Worm (Caenorhabditis elegans): Measurements from ENCODE around the gene rpn-12.

Gene rpn-12

ce11 chrII:11657079-11657478 is 4.2 kb downstream of the rpn-12 start, which contains the start of gene nep-1:
TSS of gene nep-1 (minus strand) at chrII:11657179.
- TF ChIP-seq fkh-2 (tag; optimal IDR thresholded peaks at IDR 0.05) (no peak), nhr-23 (tag; optimal IDR thresholded peaks at IDR 0.05) (peak; percentile 13)

DNA sequence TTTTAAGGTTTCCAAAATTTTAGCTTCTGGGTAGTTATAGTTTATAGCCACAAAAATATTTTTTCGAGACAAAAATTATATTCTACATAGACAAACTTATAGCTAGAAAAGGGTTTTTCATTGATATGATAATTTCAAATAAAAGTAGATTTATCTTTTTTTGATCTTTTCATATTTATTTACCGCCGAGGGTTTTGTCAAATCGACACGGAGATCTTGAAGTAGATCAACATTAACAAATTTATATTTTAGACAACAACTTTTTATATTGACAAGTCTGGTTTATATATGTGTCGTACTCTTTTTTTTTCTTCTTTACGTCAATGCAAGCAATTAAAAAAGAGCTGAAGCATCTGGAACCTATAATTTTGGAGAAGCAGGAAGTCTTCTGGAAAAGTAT is 5.9 kb downstream of the rpn-12 start:
- no peak for TF ChIP-seq sea-2 (GFP tag; optimal IDR thresholded peaks at IDR 0.05)
- TF ChIP-seq nhr-76 (tag; optimal IDR thresholded peaks at IDR 0.05), result no peak
- TF ChIP-seq elt-3 (tag; optimal IDR thresholded peaks at IDR 0.05), result no peak
- TF ChIP-seq daf-12 (tag; optimal IDR thresholded peaks at IDR 0.05), result no peak
- TF ChIP-seq elt-2 (tag; optimal IDR thresholded peaks at IDR 0.05), result no peak
- TF ChIP-seq ztf-4 (tag; optimal IDR thresholded peaks at IDR 0.05), result no peak
- no peak for TF ChIP-seq nhr-237 (tag; optimal IDR thresholded peaks at IDR 0.05)
- TF ChIP-seq ceh-28 (tag; optimal IDR thresholded peaks at IDR 0.05), result no peak
- TF ChIP-seq ceh-82 (tag; optimal IDR thresholded peaks at IDR 0.05), result no peak
- no peak for TF ChIP-seq ceh-9 (tag; optimal IDR thresholded peaks at IDR 0.05)
- no peak for TF ChIP-seq zag-1 (tag; optimal IDR thresholded peaks at IDR 0.05)
- no peak for TF ChIP-seq nhr-67 (tag; optimal IDR thresholded peaks at IDR 0.05)
- TF ChIP-seq nhr-12 (tag; optimal IDR thresholded peaks at IDR 0.05), result no peak
- TF ChIP-seq nhr-23 (tag; optimal IDR thresholded peaks at IDR 0.05), result no peak
- no peak for TF ChIP-seq nhr-25 (tag; optimal IDR thresholded peaks at IDR 0.05)
- TF ChIP-seq ZK546.5 (tag; optimal IDR thresholded peaks at IDR 0.05), result no peak
- TF ChIP-seq ceh-16 (tag; optimal IDR thresholded peaks at IDR 0.05), result no peak
- no peak for TF ChIP-seq egl-27 (tag; optimal IDR thresholded peaks at IDR 0.05)

- TF ChIP-seq elt-3 (tag; optimal IDR thresholded peaks at IDR 0.05), result no peak
- TF ChIP-seq ZK546.5 (tag; optimal IDR thresholded peaks at IDR 0.05), result no peak
- TF ChIP-seq lin-15B (tag; optimal IDR thresholded peaks at IDR 0.05), result peak; percentile 81
- no peak for TF ChIP-seq hmg-11 (tag; optimal IDR thresholded peaks at IDR 0.05)
- peak; percentile 40 for TF ChIP-seq elt-2 (tag; optimal IDR thresholded peaks at IDR 0.05)
- no peak for TF ChIP-seq jun-1 (tag; optimal IDR thresholded peaks at IDR 0.05)
- peak; percentile 16 for TF ChIP-seq skn-1 (tag; optimal IDR thresholded peaks at IDR 0.05)
- peak; percentile 79 for TF ChIP-seq R02D3.7 (tag; optimal IDR thresholded peaks at IDR 0.05)
- TF ChIP-seq mml-1 (tag; optimal IDR thresholded peaks at IDR 0.05), result no peak
- peak; percentile 78 for TF ChIP-seq nhr-25 (tag; optimal IDR thresholded peaks at IDR 0.05)
- peak; percentile 48 for TF ChIP-seq nhr-43 (tag; optimal IDR thresholded peaks at IDR 0.05; ENCODE audit: poor library complexity, severe bottlenecking)
- no peak for TF ChIP-seq nfya-1 (tag; optimal IDR thresholded peaks at IDR 0.05; ENCODE audit: insufficient read depth)
- TF ChIP-seq lin-39 (tag; optimal IDR thresholded peaks at IDR 0.05), result peak; percentile 22
- TF ChIP-seq lsy-12 (tag; optimal IDR thresholded peaks at IDR 0.05), result peak; percentile 10
- TF ChIP-seq nhr-23 (tag; optimal IDR thresholded peaks at IDR 0.05), result peak; percentile 79
- peak; percentile 23 for TF ChIP-seq pqm-1 (tag; optimal IDR thresholded peaks at IDR 0.05)
Observed at ce11 chrII:11675877-11676473, 23.1 kb downstream of the rpn-12 start, which contains the start of the genes trr-1 and C47D12.2. TSS of gene trr-1 (minus strand) at chrII:11675927. TSS of gene C47D12.2 (plus strand) at chrII:11676306.

DNA sequence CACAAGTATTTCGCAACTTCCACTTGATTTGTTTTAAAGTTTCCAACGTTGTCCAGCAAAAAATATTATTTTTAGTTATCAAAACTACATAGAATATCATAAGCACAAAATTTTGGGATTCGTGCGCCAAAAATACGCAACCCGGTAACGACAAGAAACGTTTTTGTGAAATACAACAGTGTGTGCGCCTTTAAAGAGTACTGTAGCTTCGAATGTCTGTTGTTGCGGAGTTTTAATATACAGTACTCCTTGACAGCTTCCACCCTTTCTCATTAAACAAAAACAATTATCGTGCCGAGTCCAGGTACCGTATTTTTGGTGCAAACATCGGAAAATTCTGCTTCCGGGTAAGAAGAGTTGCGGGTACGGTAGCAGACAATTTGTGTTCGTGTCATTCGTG is 27.3 kb downstream of the rpn-12 start:
- no peak for TF ChIP-seq nhr-28 (tag; optimal IDR thresholded peaks at IDR 0.05)

- TF ChIP-seq pha-4 (tag; optimal IDR thresholded peaks at IDR 0.05) (no peak), lin-39 (tag; optimal IDR thresholded peaks at IDR 0.05) (no peak), nhr-28 (tag; optimal IDR thresholded peaks at IDR 0.05) (no peak), egl-5 (tag; optimal IDR thresholded peaks at IDR 0.05) (no peak), ama-1 (optimal IDR thresholded peaks at IDR 0.05) (no peak), jun-1 (tag; optimal IDR thresholded peaks at IDR 0.05) (no peak), nhr-77 (tag; optimal IDR thresholded peaks at IDR 0.05) (no peak), fkh-2 (tag; optimal IDR thresholded peaks at IDR 0.05) (no peak), pqm-1 (tag; optimal IDR thresholded peaks at IDR 0.05) (no peak), elt-1 (tag; optimal IDR thresholded peaks at IDR 0.05) (no peak), fos-1 (tag; optimal IDR thresholded peaks at IDR 0.05) (no peak), nhr-11 (tag; optimal IDR thresholded peaks at IDR 0.05) (no peak), nfya-1 (tag; optimal IDR thresholded peaks at IDR 0.05; ENCODE audit: insufficient read depth) (no peak), unc-39 (tag; optimal IDR thresholded peaks at IDR 0.05) (no peak)
Observed at ce11 chrII:11681136-11681824, 28.4 kb downstream of the rpn-12 start, which contains the start of the genes sfxn-1.4 and C47D12.4. TSS of gene sfxn-1.4 (minus strand) at chrII:11681236. TSS of gene C47D12.4 (plus strand) at chrII:11681774.
